Worm (Caenorhabditis elegans): Measurements from ENCODE around the gene snrp-40.1.
A peak's percentile ranks its signal among the peaks of the same experiment; 100 is the strongest.

Gene snrp-40.1

ce11 chrX:11315392-11315791 lies 15.8 kb upstream of the snrp-40.1 start, which contains the start of gene F08G12.11:
TSS of gene F08G12.11 (minus strand) at chrX:11315572.
- TF ChIP-seq ceh-36 (tag; optimal IDR thresholded peaks at IDR 0.05) = no peak
- no peak for TF ChIP-seq tbx-37 (GFP tag; conservative IDR thresholded peaks at IDR 0.05)
- TF ChIP-seq scrt-1 (GFP tag; IDR thresholded peaks at IDR 0.05) = no peak
- TF ChIP-seq aly-1 (tag; optimal IDR thresholded peaks at IDR 0.05) = no peak
- TF ChIP-seq sea-1 (GFP tag; conservative IDR thresholded peaks at IDR 0.05) = no peak
- TF ChIP-seq B0310.2 (tag; optimal IDR thresholded peaks at IDR 0.05) = no peak
- TF ChIP-seq hmbx-1 (tag; optimal IDR thresholded peaks at IDR 0.05) = no peak
- no peak for TF ChIP-seq ets-7 (tag; optimal IDR thresholded peaks at IDR 0.05)
- TF ChIP-seq ceh-13 (GFP tag; optimal IDR thresholded peaks at IDR 0.05) = no peak
- no peak for TF ChIP-seq tra-4 (tag; optimal IDR thresholded peaks at IDR 0.05)
- no peak for TF ChIP-seq hnd-1 (tag; optimal IDR thresholded peaks at IDR 0.05)
- no peak for TF ChIP-seq F13C5.2 (tag; optimal IDR thresholded peaks at IDR 0.05)
- no peak for TF ChIP-seq pes-1 (GFP tag; IDR thresholded peaks at IDR 0.05)
- no peak for TF ChIP-seq ama-1 (optimal IDR thresholded peaks at IDR 0.05)
- no peak for TF ChIP-seq tbx-11 (GFP tag; IDR thresholded peaks at IDR 0.05)
- TF ChIP-seq flt-1 (GFP tag; IDR thresholded peaks at IDR 0.05) = no peak
- TF ChIP-seq hmg-4 (GFP tag; optimal IDR thresholded peaks at IDR 0.05) = no peak

ce11 chrX:11310285-11310838 lies 10.8 kb upstream of the snrp-40.1 start, which contains the start of gene F08G12.5:
TSS of gene F08G12.5 (minus strand) at chrX:11310285.
- no peak for TF ChIP-seq scrt-1 (GFP tag; IDR thresholded peaks at IDR 0.05)
- no peak for TF ChIP-seq tbx-37 (GFP tag; conservative IDR thresholded peaks at IDR 0.05)
- TF ChIP-seq tbx-11 (GFP tag; IDR thresholded peaks at IDR 0.05) = no peak
- TF ChIP-seq B0310.2 (tag; optimal IDR thresholded peaks at IDR 0.05) = no peak

ce11 chrX:11307056-11307455 lies 7.5 kb upstream of the snrp-40.1 start, which contains the start of gene vhl-1:
TSS of gene vhl-1 (plus strand) at chrX:11307356.
- TF ChIP-seq B0310.2 (tag; optimal IDR thresholded peaks at IDR 0.05) (no peak), tbx-37 (GFP tag; conservative IDR thresholded peaks at IDR 0.05) (no peak), aly-1 (tag; optimal IDR thresholded peaks at IDR 0.05) (no peak), sea-1 (GFP tag; conservative IDR thresholded peaks at IDR 0.05) (no peak), hnd-1 (tag; optimal IDR thresholded peaks at IDR 0.05) (no peak), scrt-1 (GFP tag; IDR thresholded peaks at IDR 0.05) (no peak), hmg-4 (GFP tag; optimal IDR thresholded peaks at IDR 0.05) (no peak), hmbx-1 (tag; optimal IDR thresholded peaks at IDR 0.05) (no peak), ceh-13 (GFP tag; optimal IDR thresholded peaks at IDR 0.05) (no peak), ceh-36 (tag; optimal IDR thresholded peaks at IDR 0.05) (no peak), pes-1 (GFP tag; IDR thresholded peaks at IDR 0.05) (no peak), F13C5.2 (tag; optimal IDR thresholded peaks at IDR 0.05) (no peak), ets-7 (tag; optimal IDR thresholded peaks at IDR 0.05) (no peak), tra-4 (tag; optimal IDR thresholded peaks at IDR 0.05) (no peak), ama-1 (optimal IDR thresholded peaks at IDR 0.05) (no peak), tbx-11 (GFP tag; IDR thresholded peaks at IDR 0.05) (no peak), flt-1 (GFP tag; IDR thresholded peaks at IDR 0.05) (no peak)

- TF ChIP-seq tbx-37 (GFP tag; conservative IDR thresholded peaks at IDR 0.05) (no peak), pes-1 (GFP tag; IDR thresholded peaks at IDR 0.05) (no peak)
These were observed 6.2 kb upstream of the snrp-40.1 start, which contains the start of gene F08G12.1 for ce11 chrX:11305773-11306172. TSS of gene F08G12.1 (minus strand) at chrX:11305873.

- TF ChIP-seq hnd-1 (tag; optimal IDR thresholded peaks at IDR 0.05) (no peak), hmg-4 (GFP tag; optimal IDR thresholded peaks at IDR 0.05) (peak; percentile 61)
These were observed 2.8 kb downstream of the snrp-40.1 start, which contains the start of gene inx-2 for ce11 chrX:11296683-11297365. TSS of gene inx-2 (minus strand) at chrX:11296733.

- TF ChIP-seq ets-7 (tag; optimal IDR thresholded peaks at IDR 0.05) (no peak), hmg-4 (GFP tag; optimal IDR thresholded peaks at IDR 0.05) (no peak), scrt-1 (GFP tag; IDR thresholded peaks at IDR 0.05) (no peak), sea-1 (GFP tag; conservative IDR thresholded peaks at IDR 0.05) (no peak), flt-1 (GFP tag; IDR thresholded peaks at IDR 0.05) (no peak), ceh-36 (tag; optimal IDR thresholded peaks at IDR 0.05) (no peak), tra-4 (tag; optimal IDR thresholded peaks at IDR 0.05) (no peak), B0310.2 (tag; optimal IDR thresholded peaks at IDR 0.05) (no peak), F13C5.2 (tag; optimal IDR thresholded peaks at IDR 0.05) (no peak), tbx-37 (GFP tag; conservative IDR thresholded peaks at IDR 0.05) (no peak), hmbx-1 (tag; optimal IDR thresholded peaks at IDR 0.05) (no peak), ceh-13 (GFP tag; optimal IDR thresholded peaks at IDR 0.05) (no peak), tbx-11 (GFP tag; IDR thresholded peaks at IDR 0.05) (no peak), aly-1 (tag; optimal IDR thresholded peaks at IDR 0.05) (no peak), pes-1 (GFP tag; IDR thresholded peaks at IDR 0.05) (no peak), hnd-1 (tag; optimal IDR thresholded peaks at IDR 0.05) (no peak), ama-1 (optimal IDR thresholded peaks at IDR 0.05) (no peak)
These were observed 9.1 kb downstream of the snrp-40.1 start for ce11 chrX:11290528-11290927.

- TF ChIP-seq ets-7 (tag; optimal IDR thresholded peaks at IDR 0.05) (no peak), hmg-4 (GFP tag; optimal IDR thresholded peaks at IDR 0.05) (no peak), B0310.2 (tag; optimal IDR thresholded peaks at IDR 0.05) (no peak), hnd-1 (tag; optimal IDR thresholded peaks at IDR 0.05) (no peak), scrt-1 (GFP tag; IDR thresholded peaks at IDR 0.05) (no peak), tra-4 (tag; optimal IDR thresholded peaks at IDR 0.05) (no peak), ceh-36 (tag; optimal IDR thresholded peaks at IDR 0.05) (no peak), hmbx-1 (tag; optimal IDR thresholded peaks at IDR 0.05) (no peak), aly-1 (tag; optimal IDR thresholded peaks at IDR 0.05) (no peak), ama-1 (optimal IDR thresholded peaks at IDR 0.05) (no peak), F13C5.2 (tag; optimal IDR thresholded peaks at IDR 0.05) (no peak), tbx-37 (GFP tag; conservative IDR thresholded peaks at IDR 0.05) (no peak), flt-1 (GFP tag; IDR thresholded peaks at IDR 0.05) (no peak), tbx-11 (GFP tag; IDR thresholded peaks at IDR 0.05) (no peak), sea-1 (GFP tag; conservative IDR thresholded peaks at IDR 0.05) (no peak)
These were observed 9.7 kb downstream of the snrp-40.1 start for ce11 chrX:11289925-11290324.
